Worm (Caenorhabditis elegans) whole organism, L4/young adult: ENCODE measurements around the gene C41G6.12.

ENCODE experiments used
- W03F9.2 ChIP-seq: fragments of 150-350 bp; optimal IDR thresholded peaks from 2 replicates; lab custom pipeline; 2014; ENCODE audit warnings: missing biosample characterization, missing genetic modification characterization
- dao-5 ChIP-seq: sonication (generic microtip); optimal IDR thresholded peaks from 2 replicates; lab custom pipeline; 2016; ENCODE audit warnings: missing genotype, missing genetic modification characterization, moderate library complexity, missing compliant biosample characterization
- him-1 ChIP-seq: sonication (generic microtip); optimal IDR thresholded peaks from 2 replicates; lab custom pipeline; 2016; ENCODE audit warnings: missing genotype, missing genetic modification reagents, missing genetic modification characterization, missing compliant biosample characterization

DNA sequence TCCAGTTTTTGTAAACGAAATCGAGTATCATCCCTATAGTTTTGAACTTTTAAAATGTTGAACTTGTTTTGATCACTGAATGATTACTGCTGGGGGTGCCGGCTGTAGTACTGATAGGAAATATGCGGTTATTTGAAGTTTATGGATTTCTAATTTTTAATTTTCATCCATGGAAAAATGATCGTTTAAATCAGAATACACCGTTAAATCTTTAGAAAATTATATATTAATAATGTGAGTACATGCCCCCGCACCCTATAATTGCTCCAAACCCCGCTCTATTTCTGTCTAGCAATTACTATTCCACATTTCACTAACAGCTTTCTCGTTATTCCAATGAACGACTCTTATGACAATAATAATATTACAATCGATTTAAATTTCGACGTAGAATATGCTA, 7.8 kb downstream of the C41G6.12 start, which contains the start of gene Y75B12B.10:
- TF ChIP-seq him-1 (tag; lab: Kevin White, UChicago) = no peak
- no peak for TF ChIP-seq dao-5
- no peak for TF ChIP-seq W03F9.2 (tag; lab: Kevin White, UChicago)
